Worm (Caenorhabditis elegans) whole organism, mixed stage, embryonic: ENCODE results near the gene B0393.4.

Experiments used
- blmp-1 ChIP-seq: fragments of 150-350 bp; optimal IDR thresholded peaks from 2 replicates; lab custom pipeline; 2014; ENCODE audit warnings: missing biosample characterization, missing genetic modification characterization
- ces-1 ChIP-seq: fragments of 150-350 bp; optimal IDR thresholded peaks from 2 replicates; lab custom pipeline; 2014; ENCODE audit warnings: missing biosample characterization, missing genetic modification reagents, missing genetic modification characterization
- elt-3 ChIP-seq: fragments of 150-350 bp; optimal IDR thresholded peaks from 2 replicates; lab custom pipeline; 2014; ENCODE audit warnings: missing biosample characterization, missing genetic modification characterization
- flh-1 ChIP-seq: fragments of 200-800 bp; sonication (Bioruptor generic); optimal IDR thresholded peaks from 2 replicates; lab custom pipeline; 2018; ENCODE audit warnings: mild to moderate bottlenecking, missing genetic modification characterization, moderate library complexity, missing compliant biosample characterization
- ham-2 ChIP-seq: fragments of 200-800 bp; sonication (Bioruptor generic); optimal IDR thresholded peaks from 2 replicates; lab custom pipeline; 2018; ENCODE audit warnings: mild to moderate bottlenecking, missing genetic modification characterization, missing compliant biosample characterization
- hlh-1 ChIP-seq: fragments of 150-350 bp; optimal IDR thresholded peaks from 2 replicates; lab custom pipeline; 2014; ENCODE audit warnings: missing biosample characterization, missing genetic modification reagents, missing genetic modification characterization
- mep-1 ChIP-seq: fragments of 150-350 bp; optimal IDR thresholded peaks from 2 replicates; lab custom pipeline; 2017; ENCODE audit warnings: missing biosample characterization, missing genetic modification reagents, missing genetic modification characterization, inconsistent platforms
- nhr-12 ChIP-seq: fragments of 150-350 bp; optimal IDR thresholded peaks from 2 replicates; lab custom pipeline; 2014; ENCODE audit warnings: missing biosample characterization, missing genetic modification characterization
- nhr-28 ChIP-seq: fragments of 150-350 bp; optimal IDR thresholded peaks from 2 replicates; lab custom pipeline; 2014; ENCODE audit warnings: missing biosample characterization, missing genetic modification characterization
- pha-4 ChIP-seq: fragments of 150-350 bp; optimal IDR thresholded peaks from 2 replicates; lab custom pipeline; 2018; ENCODE audit warnings: missing biosample characterization, missing genetic modification reagents, missing genetic modification characterization
- unc-62 ChIP-seq: fragments of 150-350 bp; optimal IDR thresholded peaks from 2 replicates; lab custom pipeline; 2014; ENCODE audit warnings: missing biosample characterization, missing genetic modification reagents, missing genetic modification characterization
- zip-8 ChIP-seq: fragments of 150-350 bp; optimal IDR thresholded peaks from 2 replicates; lab custom pipeline; 2014; ENCODE audit warnings: missing biosample characterization, missing genetic modification characterization

ce11 chrIII:4792560-4793136, 29.2 kb upstream of the B0393.4 start, which contains the start of gene mip-1:
- TF ChIP-seq nhr-12 (tag; lab: Kevin White, UChicago) = no peak
- no peak for TF ChIP-seq unc-62 (GFP tag; lab: Kevin White, UChicago)
- no peak for TF ChIP-seq blmp-1 (tag; lab: Kevin White, UChicago)
- TF ChIP-seq hlh-1 (tag; lab: Kevin White, UChicago) = no peak
- no peak for TF ChIP-seq ham-2 (GFP tag; lab: Kevin White, UChicago)
- no peak for TF ChIP-seq ces-1 (GFP tag; lab: Kevin White, UChicago)
- no peak for TF ChIP-seq pha-4
- TF ChIP-seq zip-8 (tag; lab: Kevin White, UChicago) = no peak
- no peak for TF ChIP-seq mep-1 (tag; lab: Kevin White, UChicago)
- TF ChIP-seq nhr-28 (tag; lab: Kevin White, UChicago) = no peak
- no peak for TF ChIP-seq flh-1 (GFP tag; lab: Kevin White, UChicago)
- TF ChIP-seq elt-3 (tag; lab: Kevin White, UChicago) = no peak
